Fruit fly (Drosophila melanogaster) S2 (cell line): Measurements from ENCODE around the gene Cp7Fb.

ENCODE experiments used
- CG8478 ChIP-seq: fragments of >200 bp; optimal IDR thresholded peaks from 2 replicates; lab custom pipeline; 2018
- CTCF ChIP-seq, 2 experiments: fragments of >200 bp; optimal IDR thresholded peaks; 2 replicates each; lab custom pipeline; 2018

The Cp7Fb gene

DNA sequence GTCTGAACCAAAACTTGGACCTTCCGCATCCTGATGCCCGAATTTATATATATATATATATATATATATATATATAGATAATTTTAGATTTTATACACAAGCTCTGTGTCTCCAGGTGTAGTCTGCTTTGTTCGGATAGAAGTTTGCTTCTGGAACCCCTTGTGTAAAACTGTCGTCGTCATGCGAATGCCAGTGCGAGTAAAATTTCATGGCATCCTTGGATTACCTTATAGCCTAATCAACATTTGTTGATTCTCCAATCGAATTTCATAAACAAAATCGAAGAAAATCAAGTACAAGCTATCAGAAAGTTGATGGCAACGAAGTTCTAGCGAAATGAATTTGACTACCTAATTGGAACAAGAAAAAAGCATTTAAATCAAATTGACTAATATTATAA lies 16.1 kb upstream of the Cp7Fb start, which contains the start of gene CG32713:
Gene CG32713 (minus strand): TSS at position 101 of the 400 bp plus-strand sequence.
- TF ChIP-seq CTCF (optimal IDR thresholded peaks at IDR 0.05; lab: Kevin White, UChicago) (no peak), CG8478 (lab: Kevin White, UChicago) (no peak)

DNA sequence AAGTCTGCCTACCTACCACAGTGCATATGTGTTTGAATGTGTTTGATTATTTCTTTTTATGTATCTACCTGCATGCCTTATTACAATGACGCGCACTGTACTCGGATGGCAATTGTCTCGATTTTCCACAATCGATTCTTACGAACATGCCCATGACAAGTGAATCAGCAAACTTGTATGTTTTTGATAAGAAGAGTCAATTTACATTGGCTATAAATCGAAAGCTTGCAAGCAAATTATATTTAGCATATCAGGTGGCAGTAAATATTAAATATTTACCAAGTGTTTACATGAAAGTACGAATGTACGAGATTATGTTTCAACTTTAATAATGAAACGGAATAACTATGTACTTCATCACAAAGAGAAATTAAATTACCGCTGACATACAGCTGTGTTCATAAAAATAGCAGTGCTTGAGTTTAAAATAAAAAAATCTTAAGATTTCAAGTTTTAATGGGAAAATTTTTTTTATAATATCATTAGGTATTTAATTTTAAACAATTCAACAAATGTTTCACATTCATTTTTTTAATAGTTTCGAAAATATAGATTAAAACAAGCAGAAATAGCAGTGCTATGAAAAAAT lies 14.1 kb upstream of the Cp7Fb start:
- TF ChIP-seq CTCF (optimal IDR thresholded peaks at IDR 0.05; lab: Kevin White, UChicago) (no peak), CG8478 (lab: Kevin White, UChicago) (no peak)

DNA sequence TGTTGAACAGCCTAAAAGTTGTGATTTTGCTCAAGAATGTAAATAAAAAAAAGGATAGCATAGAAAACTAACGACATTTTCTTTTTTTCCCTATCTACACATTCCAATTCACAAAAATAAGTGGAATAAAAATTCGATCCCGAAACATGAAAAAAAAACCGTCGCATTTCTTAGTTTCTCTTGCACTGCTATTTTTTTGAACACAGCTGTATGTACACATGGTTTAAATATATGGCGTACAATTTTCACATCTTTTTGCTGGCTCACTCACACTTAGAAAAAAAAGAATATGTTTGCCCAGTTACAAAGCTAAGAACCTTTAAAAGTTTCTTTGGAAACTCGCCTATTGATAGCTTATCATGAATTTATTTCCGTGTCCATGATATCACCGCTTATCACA lies 13.4 kb upstream of the Cp7Fb start:
- no peak for TF ChIP-seq CG8478 (lab: Kevin White, UChicago)
- no peak for TF ChIP-seq CTCF (optimal IDR thresholded peaks at IDR 0.05; lab: Kevin White, UChicago)

DNA sequence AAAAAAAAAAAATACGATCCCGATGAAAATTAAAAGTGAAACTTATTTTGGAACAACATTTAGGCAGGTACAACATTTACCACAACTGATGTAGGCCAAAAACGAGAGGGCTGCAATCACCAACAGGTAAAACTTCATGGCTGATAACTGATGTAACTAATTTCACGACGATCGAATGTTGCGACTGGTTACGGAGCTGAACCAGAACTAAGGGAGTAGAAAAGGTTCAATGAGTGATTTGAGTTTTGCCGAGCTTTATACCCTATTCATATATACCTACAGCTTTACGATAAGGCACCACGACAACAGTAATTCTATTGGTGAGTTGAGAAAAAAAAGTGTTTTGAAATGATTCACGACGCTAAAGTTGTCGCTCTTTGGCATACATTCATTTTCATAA lies 13.0 kb upstream of the Cp7Fb start, which contains the start of gene CG15347:
Gene CG15347 (minus strand): TSS at position 213 of the 400 bp plus-strand sequence.
- TF ChIP-seq CTCF (optimal IDR thresholded peaks at IDR 0.05; lab: Kevin White, UChicago) (no peak), CG8478 (lab: Kevin White, UChicago) (no peak)

DNA sequence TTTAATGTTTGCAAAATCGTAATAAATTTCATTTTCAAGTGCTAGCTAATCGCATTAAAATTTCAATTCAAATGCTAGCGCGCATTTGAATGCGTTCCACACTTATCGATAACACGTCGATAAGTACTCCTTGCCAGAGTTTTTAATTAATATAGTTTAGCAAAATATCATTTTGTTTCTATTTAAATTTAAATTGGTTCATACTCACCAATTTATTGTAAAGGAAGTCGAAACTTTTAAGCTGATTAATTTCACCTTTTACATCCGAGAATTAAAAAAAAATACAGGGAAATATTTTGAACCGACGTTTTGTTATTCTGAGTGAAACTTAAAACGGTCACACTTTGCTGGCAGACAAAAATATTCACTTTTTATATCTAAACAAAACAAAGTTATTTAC lies 12.5 kb upstream of the Cp7Fb start, which contains the start of gene Es2:
Gene Es2 (plus strand): TSS at position 333 of the 400 bp plus-strand sequence.
- TF ChIP-seq CTCF (optimal IDR thresholded peaks at IDR 0.05; lab: Kevin White, UChicago), result no peak
- no peak for TF ChIP-seq CG8478 (lab: Kevin White, UChicago)

DNA sequence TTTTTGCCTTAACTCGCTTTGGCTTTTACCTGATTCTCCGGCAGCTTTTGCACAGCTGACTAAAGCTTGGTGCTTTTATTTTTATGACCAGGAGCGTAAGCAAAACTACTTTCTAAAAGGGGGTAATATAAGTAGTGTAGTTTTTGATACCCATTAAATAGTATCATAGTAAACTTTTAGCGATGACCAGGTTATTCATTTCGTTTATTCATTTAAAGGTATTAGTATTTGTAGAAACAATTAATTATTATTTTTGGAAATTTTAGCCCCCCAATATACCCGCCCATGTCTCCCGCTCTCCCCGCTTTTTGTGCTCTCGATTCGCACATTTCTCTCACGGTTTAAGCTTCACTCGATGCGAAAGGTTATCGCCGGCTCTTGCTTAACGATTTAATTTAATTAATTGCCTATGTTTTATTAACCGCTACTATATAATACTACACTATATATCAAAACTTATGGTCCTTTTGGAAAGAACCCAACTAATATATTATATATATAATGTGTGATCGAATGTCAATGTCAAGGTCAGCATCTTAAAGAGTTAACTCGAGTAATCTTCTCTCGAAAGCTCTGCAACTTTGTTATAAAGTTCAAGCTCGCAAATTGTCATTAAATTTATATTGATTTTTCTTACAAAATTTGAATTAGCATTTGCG lies 9.1 kb upstream of the Cp7Fb start, which contains the start of gene Sptr:
Gene Sptr (minus strand): TSS at position 61 of the 659 bp plus-strand sequence.
- TF ChIP-seq CG8478 (lab: Kevin White, UChicago) (no peak), CTCF (optimal IDR thresholded peaks at IDR 0.05; lab: Kevin White, UChicago) (no peak)

DNA sequence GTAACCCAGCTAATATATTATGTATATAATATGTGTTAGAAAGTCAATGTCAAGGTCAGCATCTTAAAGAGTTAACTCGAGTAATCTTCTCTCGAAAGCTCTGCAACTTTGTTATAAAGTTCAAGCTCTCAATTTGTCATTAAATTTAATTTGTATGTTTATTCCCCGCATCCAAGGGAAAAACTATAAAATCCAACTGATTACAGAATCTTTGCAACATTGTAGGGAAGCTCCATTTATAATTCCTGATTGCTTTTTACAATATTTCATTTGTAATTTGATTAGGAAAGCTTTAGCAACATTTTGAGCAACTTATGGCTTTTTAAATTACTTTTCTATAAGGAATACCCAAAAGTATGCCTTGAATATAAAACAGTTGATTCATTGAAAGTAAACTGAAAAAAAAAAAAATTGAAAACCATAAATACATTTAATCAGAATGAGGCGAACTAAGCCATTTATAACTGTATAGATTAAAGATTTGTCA lies 6.9 kb upstream of the Cp7Fb start:
- TF ChIP-seq CTCF (optimal IDR thresholded peaks at IDR 0.05; lab: Kevin White, UChicago) (no peak), CG8478 (lab: Kevin White, UChicago) (no peak)

DNA sequence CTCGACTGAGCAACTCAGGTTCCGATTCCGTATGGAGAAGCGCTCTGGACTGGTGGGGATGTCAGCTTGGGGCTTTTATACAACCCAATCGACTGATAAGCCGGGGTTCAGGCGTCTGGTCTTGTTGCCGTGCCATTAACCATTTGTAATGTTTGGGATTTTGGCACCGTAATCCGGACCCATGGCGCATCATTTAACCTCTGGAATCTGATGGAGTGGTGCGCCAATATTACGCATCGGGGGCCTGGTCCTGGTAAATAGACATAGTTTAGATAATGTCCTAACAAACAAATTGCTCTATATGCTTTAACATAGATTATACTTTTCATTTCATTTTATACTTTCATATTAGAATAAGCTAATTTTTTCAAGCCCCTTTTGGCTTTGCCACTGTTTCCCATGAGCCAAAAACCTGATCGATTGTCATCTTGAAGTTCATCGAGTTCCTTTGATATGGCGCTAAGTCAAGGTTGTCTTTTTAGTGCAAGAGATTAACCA lies 4.6 kb upstream of the Cp7Fb start, which contains the start of gene CG12116:
Gene CG12116 (minus strand): TSS at position 51 of the 498 bp plus-strand sequence.
- no peak for TF ChIP-seq CG8478 (lab: Kevin White, UChicago)
- TF ChIP-seq CTCF (optimal IDR thresholded peaks at IDR 0.05; lab: Kevin White, UChicago), result no peak

DNA sequence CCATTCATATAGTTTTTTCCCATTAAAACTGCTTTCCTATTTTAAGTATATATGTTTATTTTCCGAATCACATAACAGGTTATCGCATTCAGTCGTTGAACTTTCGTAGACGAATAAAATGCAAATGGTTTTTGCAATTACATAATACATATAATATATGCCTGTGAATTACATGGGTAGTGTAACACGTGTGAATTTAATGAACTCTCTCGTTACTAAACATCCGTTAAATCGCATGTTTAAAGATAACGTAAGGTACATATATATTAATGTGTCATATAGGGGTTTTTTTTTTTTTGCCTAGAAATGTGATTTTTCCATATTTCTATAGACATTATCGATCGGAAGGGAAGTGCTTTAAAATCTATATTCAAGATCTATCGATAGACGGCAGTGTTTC lies 4.0 kb upstream of the Cp7Fb start:
- no peak for TF ChIP-seq CG8478 (lab: Kevin White, UChicago)
- no peak for TF ChIP-seq CTCF (optimal IDR thresholded peaks at IDR 0.05; lab: Kevin White, UChicago)

DNA sequence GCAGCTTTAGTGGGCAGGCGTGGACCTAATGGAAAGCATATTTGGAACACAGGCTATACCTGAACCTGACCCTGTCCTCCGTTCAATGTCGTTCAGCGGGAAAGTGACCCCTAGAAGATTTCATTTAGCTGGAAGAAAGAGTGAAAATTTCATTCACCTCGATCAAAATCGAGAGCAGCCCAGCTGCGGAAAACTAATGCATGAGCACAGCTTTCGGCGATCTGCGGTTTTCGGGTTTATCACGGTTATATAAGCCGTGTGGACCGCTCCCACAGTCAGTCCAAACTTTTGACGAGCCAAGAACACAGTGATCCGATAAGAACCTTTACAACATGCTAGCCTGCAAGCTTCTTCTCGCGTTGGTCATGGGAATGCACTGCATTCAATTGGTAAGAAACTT lies 3.0 kb upstream of the Cp7Fb start, which contains the start of gene Cp7Fa:
Gene Cp7Fa (plus strand): TSS at position 301 of the 400 bp plus-strand sequence.
- TF ChIP-seq CG8478 (lab: Kevin White, UChicago) (no peak), CTCF (optimal IDR thresholded peaks at IDR 0.05; lab: Kevin White, UChicago) (no peak)

DNA sequence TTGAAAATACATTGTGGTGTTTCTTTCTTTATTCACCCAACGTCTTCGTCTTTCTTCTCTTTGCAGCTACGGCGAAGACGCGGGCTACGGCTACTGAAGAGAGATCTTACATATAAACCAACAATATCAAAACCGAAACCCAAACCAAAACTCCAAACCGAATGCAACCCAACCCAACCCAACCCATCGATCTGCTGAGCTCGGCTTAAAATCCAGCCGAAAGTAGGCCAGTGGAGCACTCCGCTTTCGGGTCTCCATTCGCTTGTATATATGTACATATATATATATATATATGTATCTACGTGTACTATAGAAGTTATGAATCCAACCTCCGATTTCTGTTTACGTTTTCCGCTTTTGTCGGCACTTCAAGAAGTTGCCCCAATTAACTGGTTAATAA lies 2.0 kb downstream of the Cp7Fb start:
- TF ChIP-seq CTCF (optimal IDR thresholded peaks at IDR 0.05; lab: Kevin White, UChicago), result no peak
- TF ChIP-seq CG8478 (lab: Kevin White, UChicago), result no peak

DNA sequence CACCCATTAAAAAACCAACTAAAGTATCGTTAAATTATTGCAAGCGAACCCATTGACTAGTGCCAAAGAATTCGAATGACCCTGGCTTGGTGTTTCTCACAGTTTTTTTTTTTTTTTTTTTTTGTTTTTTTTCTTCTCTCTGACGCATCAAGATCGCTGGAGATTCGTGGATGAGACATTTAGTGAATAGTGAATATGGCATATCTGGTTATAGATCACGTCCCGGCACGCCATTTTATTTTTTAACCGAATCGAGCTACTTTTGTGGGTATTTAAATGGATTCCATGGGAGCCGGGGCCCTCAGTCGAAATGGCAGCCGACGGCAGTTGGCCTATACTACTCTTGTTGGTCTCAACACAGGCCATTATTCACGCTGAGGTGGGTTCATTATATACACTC lies 3.2 kb downstream of the Cp7Fb start, which contains the start of gene Cp7Fc:
Gene Cp7Fc (plus strand): TSS at position 301 of the 400 bp plus-strand sequence.
- TF ChIP-seq CG8478 (lab: Kevin White, UChicago) (no peak), CTCF (optimal IDR thresholded peaks at IDR 0.05; lab: Kevin White, UChicago) (no peak)

DNA sequence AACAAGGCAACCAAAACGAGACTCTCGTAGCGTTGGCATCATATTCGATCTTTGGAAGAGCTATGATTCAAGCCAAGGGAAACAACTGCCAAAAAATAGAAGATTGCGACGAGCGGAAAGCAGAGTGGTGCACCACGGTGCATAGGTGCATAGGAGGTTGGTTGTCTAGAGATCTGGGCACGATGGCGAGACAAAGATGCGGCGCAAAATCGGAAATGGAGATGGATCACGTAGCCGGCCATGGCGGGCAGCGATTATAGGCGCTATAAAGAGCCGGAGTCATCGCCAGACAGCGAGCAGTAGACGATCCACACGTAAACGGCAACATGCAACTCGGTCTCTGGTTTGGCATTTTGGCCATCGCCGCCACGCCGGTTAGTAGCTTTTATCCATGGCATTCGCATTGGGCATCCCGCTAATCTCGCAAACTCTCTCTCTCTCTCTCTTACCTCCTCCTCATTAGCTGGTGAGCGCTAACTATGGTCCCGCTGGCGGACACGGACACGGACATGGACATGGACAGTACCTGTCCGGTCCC lies 5.5 kb downstream of the Cp7Fb start, which contains the start of gene Cp36:
Gene Cp36 (plus strand): TSS at position 289 of the 538 bp plus-strand sequence.
- no peak for TF ChIP-seq CTCF (optimal IDR thresholded peaks at IDR 0.05; lab: Kevin White, UChicago)
- no peak for TF ChIP-seq CG8478 (lab: Kevin White, UChicago)

DNA sequence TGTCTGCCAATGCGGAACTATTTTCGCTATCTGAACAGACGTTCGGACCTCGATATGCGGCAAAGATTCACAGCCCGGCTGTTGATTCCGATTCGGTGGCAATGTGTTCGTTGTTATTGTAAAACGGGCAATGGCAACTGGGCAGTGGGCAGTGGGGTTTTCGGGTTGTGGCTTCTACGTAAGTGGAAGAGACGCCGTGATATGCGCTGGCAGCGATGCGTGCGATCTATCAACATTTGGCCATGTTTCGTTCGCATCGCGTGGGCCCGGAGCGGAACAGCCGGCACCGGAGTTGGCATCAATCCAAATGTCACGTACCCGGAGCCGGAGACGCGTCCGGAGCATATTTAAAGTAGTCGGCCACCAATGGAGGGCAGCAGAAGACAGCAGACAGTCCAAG lies 7.8 kb downstream of the Cp7Fb start, which contains the start of gene Cp38:
Gene Cp38 (plus strand): TSS at position 376 of the 400 bp plus-strand sequence.
- no peak for TF ChIP-seq CG8478 (lab: Kevin White, UChicago)
- no peak for TF ChIP-seq CTCF (optimal IDR thresholded peaks at IDR 0.05; lab: Kevin White, UChicago)
